Worm (Caenorhabditis elegans) whole organism, young adult: Measurements from ENCODE around the gene flp-11.

Experiments used
- ama-1 ChIP-seq, 3 experiments: fragments of 150-350 bp in 1 of 3; sonication (generic microtip) in 2 of 3; optimal IDR thresholded peaks; 2 replicates each; lab custom pipeline; 2014 to 2018; ENCODE audit warnings: missing biosample characterization in 2 of 3, missing genetic modification characterization in 2 of 3, missing genetic modification reagents in 2 of 3
- hmg-20 ChIP-seq: fragments of 200-800 bp; sonication (Bioruptor generic); IDR thresholded peaks from 2 replicates; pipeline ENCODE4 v1.3.6; 2022; ENCODE audit warnings: missing genetic modification reagents, missing genetic modification characterization, missing compliant biosample characterization
- nfya-1 ChIP-seq: sonication (generic microtip); optimal IDR thresholded peaks from 2 replicates; lab custom pipeline; 2017; ENCODE audit warnings: antibody characterized with exemption, missing compliant biosample characterization, missing genetic modification characterization, borderline replicate concordance; ENCODE audit not compliant: insufficient read depth
- nfya-2 ChIP-seq: fragments of 200-800 bp; sonication (Bioruptor generic); IDR thresholded peaks from 2 replicates; pipeline ENCODE4 v1.3.6; 2022; ENCODE audit warnings: missing genetic modification reagents, missing genetic modification characterization, missing compliant biosample characterization
- unc-62 ChIP-seq: fragments of 150-350 bp; optimal IDR thresholded peaks from 2 replicates; lab custom pipeline; 2014; ENCODE audit warnings: missing biosample characterization, missing genetic modification reagents, missing genetic modification characterization

DNA sequence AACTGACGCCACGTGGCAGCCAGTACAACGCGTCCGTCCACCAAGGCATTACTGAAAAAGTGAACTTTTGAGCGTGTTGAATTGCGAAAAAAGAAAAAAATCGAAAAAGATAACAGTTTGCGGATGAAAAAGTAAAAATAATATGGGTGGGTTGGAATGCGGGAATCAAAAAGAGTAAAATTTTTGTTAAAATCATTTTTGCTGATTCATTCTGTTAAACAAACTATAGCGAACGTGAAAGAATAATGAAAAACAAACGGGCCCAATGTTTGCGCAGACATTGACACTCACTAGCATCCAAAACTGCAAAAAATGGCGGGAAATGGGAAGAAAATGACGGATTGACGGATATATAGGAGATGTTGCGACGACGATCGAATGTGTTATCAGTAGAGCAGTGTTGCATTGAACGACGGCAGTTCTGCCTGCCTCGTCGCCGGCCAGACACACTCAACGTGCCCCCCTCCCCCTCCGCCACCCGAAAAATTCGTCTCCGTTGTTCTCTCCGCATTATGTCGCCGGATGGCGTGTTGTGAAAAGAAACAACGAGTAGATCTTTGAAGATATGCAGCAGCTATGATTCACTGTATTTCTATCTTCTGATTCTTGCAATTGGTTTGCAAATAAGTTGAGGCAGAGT lies 21.6 kb upstream of the flp-11 start, which contains the start of gene hyl-2:
- no peak for TF ChIP-seq nfya-1 (tag; lab: Kevin White, UChicago)
- TF ChIP-seq nfya-2 = no peak
- TF ChIP-seq unc-62 (GFP tag; lab: Kevin White, UChicago) = no peak
- no peak for TF ChIP-seq ama-1 (optimal IDR thresholded peaks at IDR 0.05; lab: Kevin White, UChicago)
- TF ChIP-seq ama-1 (GFP tag; optimal IDR thresholded peaks at IDR 0.05; lab: Kevin White, UChicago) = no peak
- TF ChIP-seq hmg-20 (GFP tag; lab: Robert Waterston, UW) = no peak
